Fruit fly (Drosophila melanogaster) whole organism, embryonic: ENCODE measurements around the gene Vps53.
A peak's percentile ranks its signal among the peaks of the same experiment; 100 is the strongest.

Experiments used
- Abd-B ChIP-seq: fragments of 200-800 bp; sonication (Bioruptor generic); optimal IDR thresholded peaks from 2 replicates; lab custom pipeline; 2018; ENCODE audit warnings: missing biosample characterization, mild to moderate bottlenecking, missing genetic modification characterization, moderate library complexity
- Antp ChIP-seq: fragments of 200-800 bp; sonication (Bioruptor generic); optimal IDR thresholded peaks from 3 replicates; lab custom pipeline; 2016; ENCODE audit warnings: missing biosample characterization, missing genetic modification characterization
- Awh ChIP-seq: fragments of 200-800 bp; sonication (Bioruptor generic); IDR thresholded peaks from 2 replicates; pipeline ENCODE4, ENCODE4 v1.3.6; 2022; ENCODE audit warnings: missing biosample characterization, missing genetic modification characterization
- BtbVII ChIP-seq: fragments of 200-800 bp; sonication (Bioruptor generic); optimal IDR thresholded peaks from 3 replicates; lab custom pipeline; 2017; ENCODE audit warnings: missing biosample characterization, mild to moderate bottlenecking, missing genetic modification characterization
- CG11723 ChIP-seq: fragments of 200-800 bp; sonication (Bioruptor generic); optimal IDR thresholded peaks from 2 replicates; lab custom pipeline; 2017; ENCODE audit warnings: missing biosample characterization, mild to moderate bottlenecking, missing genetic modification characterization
- CG12071 ChIP-seq: fragments of 200-800 bp; sonication (Bioruptor generic); optimal IDR thresholded peaks from 3 replicates; lab custom pipeline; 2018; ENCODE audit warnings: missing biosample characterization, mild to moderate bottlenecking, missing genetic modification characterization
- CG12659 ChIP-seq: fragments of 200-800 bp; sonication (Bioruptor generic); optimal IDR thresholded peaks from 3 replicates; lab custom pipeline; 2017; ENCODE audit warnings: mild to moderate bottlenecking, missing biosample characterization, missing genetic modification reagents, missing genetic modification characterization
- CG14050 ChIP-seq: fragments of 200-800 bp; sonication (Bioruptor generic); IDR thresholded peaks from 3 replicates; pipeline ENCODE4 v1.3.6; 2022; ENCODE audit warnings: missing biosample characterization, missing genetic modification characterization
- CG15696 ChIP-seq: fragments of 200-800 bp; sonication (Bioruptor generic); optimal IDR thresholded peaks from 2 replicates; lab custom pipeline; 2019; ENCODE audit warnings: missing biosample characterization, mild to moderate bottlenecking, missing genetic modification characterization, moderate library complexity
- CG18262 ChIP-seq: fragments of 200-800 bp; optimal IDR thresholded peaks from 3 replicates; lab custom pipeline; 2019; ENCODE audit warnings: missing biosample characterization, mild to moderate bottlenecking, missing genetic modification characterization, moderate library complexity
- CG34376 ChIP-seq: fragments of 200-800 bp; sonication (Bioruptor generic); optimal IDR thresholded peaks from 2 replicates; lab custom pipeline; 2018; ENCODE audit warnings: missing biosample characterization, mild to moderate bottlenecking, missing genetic modification characterization
- CG4424 ChIP-seq: fragments of 200-800 bp; sonication (Bioruptor generic); optimal IDR thresholded peaks from 3 replicates; lab custom pipeline; 2016; ENCODE audit warnings: missing biosample characterization, missing genetic modification characterization
- CG4730 ChIP-seq: fragments of 200-800 bp; sonication (Bioruptor generic); IDR thresholded peaks from 2 replicates; pipeline ENCODE4 v1.3.6; 2022; ENCODE audit warnings: missing biosample characterization, missing genetic modification characterization
- CG6272 ChIP-seq: fragments of 200-800 bp; sonication (Bioruptor generic); IDR thresholded peaks from 2 replicates; pipeline ENCODE4 v1.3.6; 2022; ENCODE audit warnings: missing biosample characterization, missing genetic modification characterization
- CG6689 ChIP-seq: fragments of 200-800 bp; sonication (Bioruptor generic); IDR thresholded peaks from 2 replicates; pipeline ENCODE4 v1.3.6; 2022; ENCODE audit warnings: missing biosample characterization, missing genetic modification characterization
- CG7928 ChIP-seq: fragments of 200-800 bp; sonication (Bioruptor generic); optimal IDR thresholded peaks from 2 replicates; lab custom pipeline; 2017; ENCODE audit warnings: missing biosample characterization, mild to moderate bottlenecking, missing genetic modification characterization
- CG7963 ChIP-seq: fragments of 200-800 bp; sonication (Bioruptor generic); IDR thresholded peaks from 3 replicates; pipeline ENCODE4 v1.3.6; 2022; ENCODE audit warnings: missing biosample characterization, missing genetic modification characterization; ENCODE audit not compliant: partially characterized antibody
- CG8281 ChIP-seq: fragments of 200-800 bp; sonication (Bioruptor generic); optimal IDR thresholded peaks from 2 replicates; lab custom pipeline; 2018; ENCODE audit warnings: missing biosample characterization, mild to moderate bottlenecking, missing genetic modification characterization, moderate library complexity
- CG8765 ChIP-seq: fragments of 200-800 bp; sonication (Bioruptor generic); IDR thresholded peaks from 2 replicates; pipeline ENCODE4 v1.3.6; 2022; ENCODE audit warnings: missing biosample characterization, missing genetic modification characterization
- CG9876 ChIP-seq: fragments of 200-800 bp; sonication (Bioruptor generic); optimal IDR thresholded peaks from 2 replicates; lab custom pipeline; 2016; ENCODE audit warnings: missing biosample characterization, missing genetic modification characterization
- CTCF ChIP-seq: fragments of 200-800 bp; sonication (Bioruptor generic); optimal IDR thresholded peaks from 2 replicates; lab custom pipeline; 2017; ENCODE audit warnings: missing biosample characterization, mild to moderate bottlenecking, missing genetic modification characterization, moderate library complexity
- CoRest ChIP-seq: fragments of 200-800 bp; sonication (Bioruptor generic); optimal IDR thresholded peaks from 3 replicates; lab custom pipeline; 2018; ENCODE audit warnings: missing biosample characterization, mild to moderate bottlenecking, missing genetic modification characterization, moderate library complexity
- CrebB ChIP-seq: fragments of 200-800 bp; sonication (Bioruptor generic); optimal IDR thresholded peaks from 3 replicates; lab custom pipeline; 2018; ENCODE audit warnings: missing biosample characterization, mild to moderate bottlenecking, missing genetic modification characterization
- Dbx ChIP-seq: fragments of 200-800 bp; sonication (Bioruptor generic); IDR thresholded peaks from 3 replicates; pipeline ENCODE4 v1.3.6; 2022; ENCODE audit warnings: missing biosample characterization, missing genetic modification characterization
- Dref ChIP-seq: fragments of 200-800 bp; sonication (Bioruptor generic); IDR thresholded peaks from 2 replicates; pipeline ENCODE4 v1.3.6; 2022; ENCODE audit warnings: missing biosample characterization, missing genetic modification characterization
- Fer1 ChIP-seq: fragments of 200-800 bp; sonication (Bioruptor generic); optimal IDR thresholded peaks from 2 replicates; lab custom pipeline; 2017; ENCODE audit warnings: missing biosample characterization, mild to moderate bottlenecking, missing genetic modification characterization
- Hey ChIP-seq: fragments of 200-800 bp; sonication (Bioruptor generic); optimal IDR thresholded peaks from 3 replicates; lab custom pipeline; 2018; ENCODE audit warnings: missing biosample characterization, mild to moderate bottlenecking, missing genetic modification characterization
- Hr78 ChIP-seq, 2 experiments: fragments of 200-800 bp in 1 of 2; fragments of >200 bp in 1 of 2; sonication (Bioruptor generic) in 1 of 2; optimal IDR thresholded peaks; 2 replicates each; lab custom pipeline; 2017 to 2019; ENCODE audit warnings: missing biosample characterization in 2 of 2, missing genetic modification characterization in 2 of 2, mild to moderate bottlenecking in 1 of 2, moderate library complexity in 1 of 2
- Mes4 ChIP-seq: fragments of 200-800 bp; sonication (Bioruptor generic); optimal IDR thresholded peaks from 2 replicates; lab custom pipeline; 2016; ENCODE audit warnings: missing biosample characterization, missing genetic modification characterization
- NC2α ChIP-seq: fragments of 200-800 bp; sonication (Bioruptor generic); optimal IDR thresholded peaks from 2 replicates; lab custom pipeline; 2016; ENCODE audit warnings: missing biosample characterization, missing genetic modification characterization
- Neu2 ChIP-seq: fragments of 200-800 bp; sonication (Bioruptor generic); optimal IDR thresholded peaks from 3 replicates; lab custom pipeline; 2016; ENCODE audit warnings: missing biosample characterization, missing genetic modification characterization, borderline replicate concordance
- Optix ChIP-seq: fragments of 200-800 bp; sonication (Bioruptor generic); IDR thresholded peaks from 3 replicates; pipeline ENCODE4 v1.3.6; 2022; ENCODE audit warnings: missing biosample characterization, missing genetic modification characterization
- Taf1 ChIP-seq: fragments of 200-800 bp; sonication (Bioruptor generic); IDR thresholded peaks from 2 replicates; pipeline ENCODE4 v1.3.6; 2022; ENCODE audit warnings: missing biosample characterization, missing genetic modification characterization
- ap ChIP-seq: fragments of 200-800 bp; sonication (Bioruptor generic); IDR thresholded peaks from 2 replicates; pipeline ENCODE4 v1.3.6; 2022; ENCODE audit warnings: missing biosample characterization, missing genetic modification characterization
- crol ChIP-seq: fragments of 200-800 bp; sonication (Bioruptor generic); IDR thresholded peaks from 2 replicates; pipeline ENCODE4 v1.3.6; 2022; ENCODE audit warnings: missing biosample characterization, missing genetic modification characterization
- crp ChIP-seq, 2 experiments: fragments of 200-800 bp; sonication (Bioruptor generic); optimal IDR thresholded peaks; 2 replicates in 1 of 2; 3 replicates in 1 of 2; lab custom pipeline; 2017; ENCODE audit warnings: missing biosample characterization in 2 of 2, missing genetic modification characterization in 2 of 2, mild to moderate bottlenecking in 1 of 2, moderate library complexity in 1 of 2
- dati ChIP-seq: fragments of 200-800 bp; sonication (Bioruptor generic); IDR thresholded peaks from 2 replicates; pipeline ENCODE4 v1.3.6; 2022; ENCODE audit warnings: missing biosample characterization, missing genetic modification characterization
- dmrt99B ChIP-seq: fragments of 200-800 bp; sonication (Bioruptor generic); optimal IDR thresholded peaks from 2 replicates; lab custom pipeline; 2018; ENCODE audit warnings: missing biosample characterization, mild to moderate bottlenecking, missing genetic modification characterization, moderate library complexity
- en ChIP-seq: fragments of 200-800 bp; sonication (Bioruptor generic); optimal IDR thresholded peaks from 2 replicates; lab custom pipeline; 2016; ENCODE audit warnings: missing biosample characterization, missing genetic modification characterization
- fd64A ChIP-seq: fragments of 200-800 bp; sonication (Bioruptor generic); optimal IDR thresholded peaks from 3 replicates; lab custom pipeline; 2018; ENCODE audit warnings: missing biosample characterization, mild to moderate bottlenecking, missing genetic modification characterization
- grau ChIP-seq: fragments of 200-800 bp; optimal IDR thresholded peaks from 3 replicates; lab custom pipeline; 2019; ENCODE audit warnings: missing biosample characterization, mild to moderate bottlenecking, missing genetic modification characterization, moderate library complexity
- gsb ChIP-seq: fragments of 200-800 bp; sonication (Bioruptor generic); IDR thresholded peaks from 2 replicates; pipeline ENCODE4 v1.3.6; 2022; ENCODE audit warnings: missing biosample characterization, missing genetic modification characterization
- luna ChIP-seq: fragments of 200-800 bp; sonication (Bioruptor generic); optimal IDR thresholded peaks from 2 replicates; lab custom pipeline; 2016; ENCODE audit warnings: missing biosample characterization, missing genetic modification characterization
- psq ChIP-seq: fragments of 200-800 bp; sonication (Bioruptor generic); optimal IDR thresholded peaks from 2 replicates; lab custom pipeline; 2017; ENCODE audit warnings: missing biosample characterization, missing genetic modification characterization
- sd ChIP-seq: fragments of 200-800 bp; sonication (Bioruptor generic); optimal IDR thresholded peaks from 3 replicates; lab custom pipeline; 2018; ENCODE audit warnings: missing biosample characterization, mild to moderate bottlenecking, missing genetic modification characterization, moderate library complexity
- slou ChIP-seq: fragments of 200-800 bp; sonication (Bioruptor generic); optimal IDR thresholded peaks from 3 replicates; lab custom pipeline; 2016; ENCODE audit warnings: missing biosample characterization, missing genetic modification characterization
- slp2 ChIP-seq: fragments of 200-800 bp; sonication (Bioruptor generic); optimal IDR thresholded peaks from 2 replicates; lab custom pipeline; 2016; ENCODE audit warnings: missing biosample characterization, missing genetic modification characterization
- ttk ChIP-seq: fragments of 200-800 bp; sonication (Bioruptor generic); IDR thresholded peaks from 2 replicates; pipeline ENCODE4 v2.1.2; 2022; ENCODE audit warnings: missing biosample characterization, missing genetic modification characterization
- unc-4 ChIP-seq: fragments of 200-800 bp; sonication (Bioruptor generic); IDR thresholded peaks from 2 replicates; pipeline ENCODE4 v1.3.6; 2022; ENCODE audit warnings: missing biosample characterization, missing genetic modification characterization; ENCODE audit not compliant: partially characterized antibody
- wor ChIP-seq: fragments of 200-800 bp; sonication (Bioruptor generic); IDR thresholded peaks from 2 replicates; pipeline ENCODE4 v1.3.6; 2022; ENCODE audit warnings: missing biosample characterization, missing genetic modification characterization
- yki ChIP-seq: fragments of >200 bp; optimal IDR thresholded peaks from 3 replicates; lab custom pipeline; 2018
- zf30C ChIP-seq: fragments of 200-800 bp; sonication (Bioruptor generic); optimal IDR thresholded peaks from 3 replicates; lab custom pipeline; 2018; ENCODE audit warnings: missing biosample characterization, mild to moderate bottlenecking, missing genetic modification characterization

Vps53 gene

dm6 chr2L:4345569-4346131, 40.2 kb downstream of the Vps53 start (continued):
- TF ChIP-seq Dbx (GFP tag; lab: Robert Waterston, UW) = no peak; the same call in 2 of the 3 replicates
- no peak for TF ChIP-seq CG7963 (GFP tag; lab: Robert Waterston, UW)
- no peak for TF ChIP-seq en (GFP tag; lab: Kevin White, UChicago)
- TF ChIP-seq Awh (GFP tag; lab: Robert Waterston, UW) = no peak
- TF ChIP-seq CG7928 (GFP tag; lab: Kevin White, UChicago) = no peak
- no peak for TF ChIP-seq CG34376 (GFP tag; lab: Kevin White, UChicago)
- no peak for TF ChIP-seq Hey
- no peak for TF ChIP-seq CG18262 (tag; lab: Kevin White, UChicago)
- no peak for TF ChIP-seq CG9876 (GFP tag; lab: Kevin White, UChicago)
- no peak for TF ChIP-seq Mes4 (GFP tag; lab: Kevin White, UChicago)
- no peak for TF ChIP-seq ttk
- TF ChIP-seq grau (tag; lab: Kevin White, UChicago) = peak; percentile 15
- no peak for TF ChIP-seq CG6272 (GFP tag; lab: Robert Waterston, UW)
- no peak for TF ChIP-seq zf30C (GFP tag; lab: Kevin White, UChicago)
- TF ChIP-seq NC2α (GFP tag; lab: Kevin White, UChicago) = no peak
- TF ChIP-seq yki (lab: Kevin White, UChicago) = no peak
- TF ChIP-seq CTCF = peak; percentile 98
- TF ChIP-seq BtbVII (GFP tag; lab: Kevin White, UChicago) = no peak
- TF ChIP-seq CG15696 (tag; lab: Kevin White, UChicago) = peak; percentile 32
- no peak for TF ChIP-seq CG4424 (GFP tag; lab: Kevin White, UChicago)
- no peak for TF ChIP-seq crol (GFP tag; lab: Robert Waterston, UW)
- TF ChIP-seq CG12071 (GFP tag; lab: Kevin White, UChicago) = no peak
- no peak for TF ChIP-seq dmrt99B (tag; lab: Kevin White, UChicago)
- no peak for TF ChIP-seq luna (GFP tag; lab: Kevin White, UChicago)
- TF ChIP-seq crp (GFP tag; optimal IDR thresholded peaks at IDR 0.05; lab: Kevin White, UChicago) = no peak
- TF ChIP-seq Antp (GFP tag; lab: Kevin White, UChicago) = no peak
- peak; percentile 10 for TF ChIP-seq sd
- no peak for TF ChIP-seq Neu2 (GFP tag; lab: Kevin White, UChicago)
- TF ChIP-seq CoRest = peak; percentile 25
- no peak for TF ChIP-seq CG14050 (GFP tag; lab: Robert Waterston, UW)
- TF ChIP-seq slou (GFP tag; lab: Kevin White, UChicago) = no peak
- TF ChIP-seq Abd-B = no peak
- no peak for TF ChIP-seq Hr78 (GFP tag; optimal IDR thresholded peaks at IDR 0.05; lab: Kevin White, UChicago)
- TF ChIP-seq CG12659 (GFP tag; lab: Kevin White, UChicago) = peak; percentile 8
- no peak for TF ChIP-seq wor (GFP tag; lab: Robert Waterston, UW)
- no peak for TF ChIP-seq CG4730 (GFP tag; lab: Robert Waterston, UW)
- 0 out of 2 replicates have a peak, but pooled peaks have one; percentile 27 for TF ChIP-seq unc-4 (GFP tag; lab: Robert Waterston, UW)
- TF ChIP-seq Fer1 = peak; percentile 24
- no peak for TF ChIP-seq fd64A (GFP tag; lab: Kevin White, UChicago)
- TF ChIP-seq psq (GFP tag; lab: Kevin White, UChicago) = no peak
- no peak for TF ChIP-seq CG11723 (GFP tag; lab: Kevin White, UChicago)
- no peak for TF ChIP-seq Dref (GFP tag; lab: Robert Waterston, UW)
- no peak for TF ChIP-seq CG8281 (tag; lab: Kevin White, UChicago)
- no peak for TF ChIP-seq slp2
- TF ChIP-seq Optix = no peak
- TF ChIP-seq CG8765 (GFP tag; lab: Robert Waterston, UW) = no peak
- TF ChIP-seq dati = no peak
- TF ChIP-seq Taf1 = no peak
- TF ChIP-seq ap (GFP tag; lab: Robert Waterston, UW) = no peak
- TF ChIP-seq CrebB = no peak
- TF ChIP-seq CG6689 = no peak
- no peak for TF ChIP-seq gsb
